Worm (Caenorhabditis elegans): ENCODE results near the gene dep-1.

dep-1 gene

DNA sequence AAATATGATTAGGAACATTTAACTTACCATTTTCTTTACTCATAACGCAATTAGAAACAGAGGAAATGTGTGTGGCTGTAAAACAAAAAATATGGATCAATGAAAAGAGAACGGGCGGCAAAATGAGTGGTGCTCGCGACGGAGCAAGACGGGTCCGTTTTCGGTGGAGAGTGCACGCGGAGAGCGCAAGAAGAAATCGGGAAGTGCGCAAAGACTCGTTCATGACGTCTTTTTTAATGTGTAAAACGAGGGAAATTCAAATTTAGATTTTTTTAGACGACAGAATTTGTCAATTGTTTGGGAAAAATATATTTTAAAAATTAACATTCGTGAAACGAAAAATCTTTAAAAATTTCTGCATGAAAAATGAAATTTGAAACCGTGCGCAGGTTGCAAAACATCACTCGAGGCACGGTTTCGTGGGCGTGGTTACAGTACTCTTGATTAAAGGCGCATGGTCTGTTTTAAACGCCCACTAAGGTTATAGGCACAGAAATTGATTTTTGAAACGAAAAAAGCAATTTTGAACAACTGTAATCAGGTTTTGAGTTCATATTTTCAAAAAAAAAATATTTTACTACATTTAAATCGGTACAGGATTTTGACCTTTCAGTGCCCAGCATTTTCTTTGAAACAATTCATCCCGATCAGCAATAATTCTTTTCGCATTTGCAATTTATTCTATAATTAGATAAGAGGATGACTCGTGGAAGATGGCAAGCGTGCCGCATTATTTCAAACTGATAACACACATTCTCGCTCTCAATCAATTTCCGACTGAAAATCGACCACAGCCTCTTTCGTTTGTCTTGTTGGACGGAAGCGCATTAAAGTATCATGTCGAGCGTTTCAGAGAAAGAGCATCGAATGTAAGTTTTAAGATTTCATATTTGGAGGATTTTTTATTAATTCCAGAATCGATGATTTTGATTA is 50.1 kb downstream of the dep-1 start, which contains the start of the genes szy-20 and C18E9.5 (continued):
- TF ChIP-seq nhr-77 (tag; optimal IDR thresholded peaks at IDR 0.05) (peak; percentile 54), alr-1 (tag; optimal IDR thresholded peaks at IDR 0.05; ENCODE audit: borderline replicate concordance) (no peak), ceh-82 (tag; optimal IDR thresholded peaks at IDR 0.05) (peak; percentile 76 to 92 (median 80)), snu-23 (GFP tag; optimal IDR thresholded peaks at IDR 0.05) (peak; percentile 89), ceh-88 (GFP tag; IDR thresholded peaks at IDR 0.05) (peak; percentile 77), C04F5.9 (tag; optimal IDR thresholded peaks at IDR 0.05) (peak; percentile 75), mep-1 (tag; optimal IDR thresholded peaks at IDR 0.05) (peak; percentile 90), nhr-85 (tag) (peak; percentile 88), lin-39 (tag; optimal IDR thresholded peaks at IDR 0.05) (peak; percentile 90), unc-62 (GFP tag; optimal IDR thresholded peaks at IDR 0.05) (no peak)

DNA sequence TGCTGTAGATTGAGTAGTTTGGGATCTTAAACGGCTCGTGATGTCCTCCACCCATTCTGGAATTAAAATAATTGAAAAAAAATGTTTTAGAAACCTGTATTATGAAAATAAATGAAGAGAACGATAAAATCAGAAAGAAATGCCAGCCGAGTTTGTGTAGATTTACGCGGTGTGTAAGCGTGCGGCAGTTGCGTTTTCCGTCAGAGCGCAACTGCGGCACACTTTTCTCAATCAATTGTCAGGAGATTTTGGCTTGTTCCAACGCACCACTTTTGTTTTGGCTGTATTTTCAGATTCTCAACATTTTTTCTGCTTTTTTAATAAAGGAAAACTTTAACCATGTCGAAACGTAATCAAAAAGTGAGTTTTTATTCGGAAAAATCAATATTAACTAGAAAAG is 54.8 kb downstream of the dep-1 start, which contains the start of the genes ndub-3 and C18E9.2:
TSS of gene ndub-3 (minus strand) at position 56 of the 400 bp plus-strand sequence.
TSS of gene C18E9.2 (plus strand) at position 172 of the 400 bp plus-strand sequence.
- TF ChIP-seq unc-86 (tag; optimal IDR thresholded peaks at IDR 0.05): no peak
- TF ChIP-seq nhr-11 (tag; optimal IDR thresholded peaks at IDR 0.05): no peak
- no peak for TF ChIP-seq nhr-84 (tag; optimal IDR thresholded peaks at IDR 0.05)
- TF ChIP-seq dpl-1 (GFP tag; optimal IDR thresholded peaks at IDR 0.05): peak; percentile 38 to 66 (median 56)
- TF ChIP-seq lir-3 (tag; optimal IDR thresholded peaks at IDR 0.05; ENCODE audit: poor library complexity): no peak
- TF ChIP-seq nhr-77 (tag; optimal IDR thresholded peaks at IDR 0.05): no peak
- no peak for TF ChIP-seq zip-4 (GFP tag; optimal IDR thresholded peaks at IDR 0.05)
- peak; percentile 13 to 75 for TF ChIP-seq lsy-2 (tag; optimal IDR thresholded peaks at IDR 0.05)
- TF ChIP-seq jun-1 (tag; optimal IDR thresholded peaks at IDR 0.05): no peak
- TF ChIP-seq nhr-28 (tag; optimal IDR thresholded peaks at IDR 0.05): no peak
- peak; percentile 6 for TF ChIP-seq tbx-2 (tag; optimal IDR thresholded peaks at IDR 0.05)
- peak; percentile 32 for TF ChIP-seq snu-23 (GFP tag; optimal IDR thresholded peaks at IDR 0.05)
- TF ChIP-seq nhr-85 (tag): no peak
- no peak for TF ChIP-seq nhr-237 (tag; optimal IDR thresholded peaks at IDR 0.05)
- no peak for TF ChIP-seq skn-1 (tag; optimal IDR thresholded peaks at IDR 0.05)
- TF ChIP-seq nhr-47 (tag; optimal IDR thresholded peaks at IDR 0.05): peak; percentile 1
- TF ChIP-seq mdl-1 (tag; optimal IDR thresholded peaks at IDR 0.05): peak in 1 of 2 experiments; percentile 24
- no peak for TF ChIP-seq egl-13 (tag; optimal IDR thresholded peaks at IDR 0.05)
- no peak for TF ChIP-seq tlp-1 (tag; optimal IDR thresholded peaks at IDR 0.05)
- no peak for TF ChIP-seq aha-1 (tag; optimal IDR thresholded peaks at IDR 0.05)
- TF ChIP-seq fkh-10 (GFP tag; optimal IDR thresholded peaks at IDR 0.05): no peak
- TF ChIP-seq lin-14 (GFP tag; optimal IDR thresholded peaks at IDR 0.05): peak; percentile 50
- no peak for TF ChIP-seq nhr-90 (tag; optimal IDR thresholded peaks at IDR 0.05; ENCODE audit: poor library complexity)
- TF ChIP-seq mef-2 (tag; optimal IDR thresholded peaks at IDR 0.05): no peak
- no peak for TF ChIP-seq elt-2 (tag; optimal IDR thresholded peaks at IDR 0.05)
- TF ChIP-seq ets-5 (GFP tag; IDR thresholded peaks at IDR 0.05): no peak
- TF ChIP-seq C34B4.2 (tag; optimal IDR thresholded peaks at IDR 0.05): no peak
- peak; percentile 33 for TF ChIP-seq nhr-71 (tag; optimal IDR thresholded peaks at IDR 0.05)
- no peak for TF ChIP-seq snpc-4 (tag; optimal IDR thresholded peaks at IDR 0.05)
- TF ChIP-seq rnt-1 (tag; optimal IDR thresholded peaks at IDR 0.05): peak; percentile 26
- peak; percentile 59 to 79 for TF ChIP-seq lin-35 (GFP tag; optimal IDR thresholded peaks at IDR 0.05)
- TF ChIP-seq efl-3 (GFP tag; optimal IDR thresholded peaks at IDR 0.05): no peak
- no peak for TF ChIP-seq hlh-4 (tag; optimal IDR thresholded peaks at IDR 0.05)
- no peak for TF ChIP-seq nhr-20 (tag; optimal IDR thresholded peaks at IDR 0.05)
- peak; percentile 55 for TF ChIP-seq C16A3.4 (tag; optimal IDR thresholded peaks at IDR 0.05)
- TF ChIP-seq ceh-82 (tag; optimal IDR thresholded peaks at IDR 0.05): peak in 2 of 3 experiments; percentile 4 to 64
- no peak for TF ChIP-seq ceh-63 (GFP tag; optimal IDR thresholded peaks at IDR 0.05)
- no peak for TF ChIP-seq nhr-12 (tag; optimal IDR thresholded peaks at IDR 0.05)
- TF ChIP-seq unc-130 (tag; optimal IDR thresholded peaks at IDR 0.05): no peak
- no peak for TF ChIP-seq blmp-1 (tag; optimal IDR thresholded peaks at IDR 0.05)
- TF ChIP-seq efl-1 (optimal IDR thresholded peaks at IDR 0.05): peak; percentile 66 to 67
- peak; percentile 48 to 95 for TF ChIP-seq efl-1 (GFP tag; optimal IDR thresholded peaks at IDR 0.05 in 1 of 2)
- TF ChIP-seq ceh-88 (GFP tag; IDR thresholded peaks at IDR 0.05): no peak

Measured in whole organism, L1 larva.